Fruit fly (Drosophila melanogaster): ENCODE measurements around the gene Gr64e.
A peak's percentile ranks its signal among the peaks of the same experiment; 100 is the strongest.

Gr64e gene

dm6 chr3L:4031762-4032161 is at the start of gene Gr64e, which contains the start of gene Gr64d:
Gene Gr64e, plus strand, starts transcription at chr3L:4032141.
Gene Gr64d, plus strand, starts transcription at chr3L:4032062.
- peak; percentile 56 for TF ChIP-seq Ets65A (GFP tag)
- TF ChIP-seq Asciz (GFP tag; optimal IDR thresholded peaks at IDR 0.05) = no peak

DNA sequence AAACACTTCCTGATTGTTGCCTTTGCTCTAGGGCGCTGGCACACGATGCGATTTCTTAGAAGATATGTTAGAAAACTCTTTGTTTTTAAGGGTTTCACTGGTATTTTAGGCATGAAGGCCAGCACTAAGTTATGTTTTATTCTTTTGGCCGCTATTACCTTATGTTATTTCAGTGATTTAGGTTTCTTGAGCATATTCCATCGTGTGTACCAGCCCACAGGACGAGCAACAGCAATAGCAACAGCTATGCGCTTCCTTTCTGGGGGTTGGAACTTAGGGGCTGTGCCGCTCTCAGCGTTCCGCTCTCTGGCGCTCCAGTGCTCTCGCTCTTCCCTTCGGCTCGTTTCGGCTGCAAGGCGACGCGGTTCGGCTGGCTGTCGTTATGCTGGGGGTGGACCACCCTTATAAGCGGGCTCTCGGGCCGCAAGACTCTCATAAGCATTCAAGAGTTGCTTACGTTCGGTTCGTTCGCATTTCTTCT is 48.4 kb upstream of the Gr64e start, which contains the start of gene scrt:
Gene scrt (plus strand): TSS at position 431 of the 481 bp plus-strand sequence.
- TF ChIP-seq CG14050 (GFP tag; IDR thresholded peaks at IDR 0.05) (peak; percentile 18; the same call in 1 of the 3 replicates), tup (GFP tag; optimal IDR thresholded peaks at IDR 0.05) (no peak), crol (GFP tag; IDR thresholded peaks at IDR 0.05) (no peak; the same call in 1 of the 2 replicates), CG17328 (GFP tag; IDR thresholded peaks at IDR 0.05) (0 out of 2 replicates have a peak, but pooled peaks have one; percentile 33), sd (tag; optimal IDR thresholded peaks at IDR 0.05) (no peak), sisA (GFP tag; IDR thresholded peaks at IDR 0.05) (peak; percentile 59; the same call in 1 of the 2 replicates), ap (GFP tag; IDR thresholded peaks at IDR 0.05) (no peak), corto (GFP tag; optimal IDR thresholded peaks at IDR 0.05) (no peak), YL-1 (GFP tag; optimal IDR thresholded peaks at IDR 0.05) (no peak), CG6813 (GFP tag; optimal IDR thresholded peaks at IDR 0.05) (no peak), da (GFP tag; optimal IDR thresholded peaks at IDR 0.05) (no peak), dpn (GFP tag; optimal IDR thresholded peaks at IDR 0.05) (peak in 1 of 2 experiments; percentile 9), insv (GFP tag; optimal IDR thresholded peaks at IDR 0.05) (no peak), CG10366 (GFP tag; IDR thresholded peaks at IDR 0.05) (peak; percentile 9; the same call in 1 of the 2 replicates), pum (GFP tag; optimal IDR thresholded peaks at IDR 0.05) (no peak), CG8290 (GFP tag; optimal IDR thresholded peaks at IDR 0.05) (peak; percentile 38), CG8290 (tag; optimal IDR thresholded peaks at IDR 0.05) (peak in 1 of 2 experiments; percentile 59), hb (GFP tag; IDR thresholded peaks at IDR 0.05; ENCODE audit: partially characterized antibody) (0 out of 3 replicates have a peak, but pooled peaks have one; percentile 39), zen (tag; optimal IDR thresholded peaks at IDR 0.05) (peak; percentile 95), CG2678 (tag; optimal IDR thresholded peaks at IDR 0.05) (no peak), Nf-YC (tag; optimal IDR thresholded peaks at IDR 0.05) (no peak), exex (tag; optimal IDR thresholded peaks at IDR 0.05) (no peak), Hey (tag; optimal IDR thresholded peaks at IDR 0.05) (no peak), Doc3 (GFP tag; IDR thresholded peaks at IDR 0.05; ENCODE audit: partially characterized antibody) (no peak), tgo (GFP tag; IDR thresholded peaks at IDR 0.05) (0 out of 3 replicates have a peak, but pooled peaks have one; percentile 27), E2f1 (GFP tag; IDR thresholded peaks at IDR 0.05) (no peak), phol (tag; optimal IDR thresholded peaks at IDR 0.05) (peak; percentile 86), CG5245 (GFP tag; optimal IDR thresholded peaks at IDR 0.05) (no peak), dysf (GFP tag; IDR thresholded peaks at IDR 0.05) (peak; percentile 71), Dbx (GFP tag; IDR thresholded peaks at IDR 0.05) (no peak; the same call in 2 of the 3 replicates), Ada2b (GFP tag; IDR thresholded peaks at IDR 0.05) (peak; percentile 51), CG12236 (GFP tag; optimal IDR thresholded peaks at IDR 0.05) (no peak), CG10543 (GFP tag; optimal IDR thresholded peaks at IDR 0.05) (peak; percentile 38), CG31441 (GFP tag; IDR thresholded peaks at IDR 0.05) (0 out of 2 replicates have a peak, but pooled peaks have one; percentile 37), bbx (GFP tag; IDR thresholded peaks at IDR 0.05; ENCODE audit: partially characterized antibody) (no peak; the same call in 1 of the 2 replicates), sqz (GFP tag; optimal IDR thresholded peaks at IDR 0.05) (no peak), CkIIα-i1 (GFP tag; IDR thresholded peaks at IDR 0.05) (no peak), Hmx (GFP tag; optimal IDR thresholded peaks at IDR 0.05) (no peak), kay (GFP tag; optimal IDR thresholded peaks at IDR 0.05) (peak; percentile 3), Dp (GFP tag; optimal IDR thresholded peaks at IDR 0.05) (no peak), ERR (GFP tag; optimal IDR thresholded peaks at IDR 0.05) (peak; percentile 30), yki (optimal IDR thresholded peaks at IDR 0.05) (peak; percentile 51), CG11398 (GFP tag; optimal IDR thresholded peaks at IDR 0.05) (peak; percentile 22), CG6654 (GFP tag; optimal IDR thresholded peaks at IDR 0.05) (no peak), caup (GFP tag; optimal IDR thresholded peaks at IDR 0.05; ENCODE audit: severe bottlenecking) (no peak), CG8765 (GFP tag; IDR thresholded peaks at IDR 0.05) (peak; percentile 67; the same call in 1 of the 2 replicates), eyg (GFP tag; optimal IDR thresholded peaks at IDR 0.05) (no peak)

Data from whole organism, embryonic.